Fruit fly (Drosophila melanogaster): ENCODE results near the gene TM9SF4.

TM9SF4 gene

DNA sequence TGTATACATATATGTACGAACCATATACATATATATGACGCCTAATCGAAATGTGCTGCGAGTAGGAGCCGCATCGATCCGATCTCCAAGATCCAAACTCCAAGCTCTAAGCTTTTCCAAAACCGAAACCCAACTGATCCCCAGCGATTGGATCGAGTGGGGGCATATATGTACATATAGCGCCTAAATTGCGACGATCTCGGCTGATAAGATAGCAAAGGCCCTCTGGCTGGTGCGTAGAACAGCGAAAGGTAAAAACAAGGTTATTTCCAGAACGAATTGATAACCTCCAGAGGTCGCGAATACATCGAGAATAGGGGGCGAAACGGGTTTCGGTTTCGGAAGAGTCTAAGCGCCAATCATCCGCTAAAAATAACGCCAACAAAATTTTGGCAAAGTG, 32.4 kb downstream of the TM9SF4 start:
- no peak for TF ChIP-seq net (GFP tag; optimal IDR thresholded peaks at IDR 0.05)
- TF ChIP-seq svp (GFP tag) = peak; percentile 83
- TF ChIP-seq CG11762 (GFP tag; optimal IDR thresholded peaks at IDR 0.05; ENCODE audit: insufficient read depth) = no peak
- TF ChIP-seq Hr4 (GFP tag; optimal IDR thresholded peaks at IDR 0.05) = no peak

DNA sequence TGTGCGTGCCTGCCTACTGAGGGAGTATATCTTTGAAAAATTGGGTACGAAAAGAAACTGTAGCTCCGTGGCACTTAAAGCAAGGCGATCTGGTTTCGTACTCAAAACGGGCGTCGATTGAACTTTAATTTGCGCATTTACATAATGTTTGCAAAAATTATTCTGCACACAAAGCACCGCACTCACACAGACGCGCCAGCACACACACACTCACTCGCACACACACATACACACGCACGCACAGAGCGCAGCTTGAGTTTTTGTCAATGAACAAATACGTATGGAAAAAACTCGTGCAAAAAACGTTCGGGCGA, 33.0 kb downstream of the TM9SF4 start:
- TF ChIP-seq eg (GFP tag; IDR thresholded peaks at IDR 0.05) (no peak), CG16779 (tag; optimal IDR thresholded peaks at IDR 0.05) (no peak), Ets21C (GFP tag; optimal IDR thresholded peaks at IDR 0.05) (no peak), CG32006 (GFP tag; optimal IDR thresholded peaks at IDR 0.05) (no peak), vri (GFP tag; optimal IDR thresholded peaks at IDR 0.05) (no peak), CG7368 (GFP tag; optimal IDR thresholded peaks at IDR 0.05) (no peak), CG31627 (GFP tag; optimal IDR thresholded peaks at IDR 0.05) (no peak), Ets96B (tag; optimal IDR thresholded peaks at IDR 0.05) (no peak)

DNA sequence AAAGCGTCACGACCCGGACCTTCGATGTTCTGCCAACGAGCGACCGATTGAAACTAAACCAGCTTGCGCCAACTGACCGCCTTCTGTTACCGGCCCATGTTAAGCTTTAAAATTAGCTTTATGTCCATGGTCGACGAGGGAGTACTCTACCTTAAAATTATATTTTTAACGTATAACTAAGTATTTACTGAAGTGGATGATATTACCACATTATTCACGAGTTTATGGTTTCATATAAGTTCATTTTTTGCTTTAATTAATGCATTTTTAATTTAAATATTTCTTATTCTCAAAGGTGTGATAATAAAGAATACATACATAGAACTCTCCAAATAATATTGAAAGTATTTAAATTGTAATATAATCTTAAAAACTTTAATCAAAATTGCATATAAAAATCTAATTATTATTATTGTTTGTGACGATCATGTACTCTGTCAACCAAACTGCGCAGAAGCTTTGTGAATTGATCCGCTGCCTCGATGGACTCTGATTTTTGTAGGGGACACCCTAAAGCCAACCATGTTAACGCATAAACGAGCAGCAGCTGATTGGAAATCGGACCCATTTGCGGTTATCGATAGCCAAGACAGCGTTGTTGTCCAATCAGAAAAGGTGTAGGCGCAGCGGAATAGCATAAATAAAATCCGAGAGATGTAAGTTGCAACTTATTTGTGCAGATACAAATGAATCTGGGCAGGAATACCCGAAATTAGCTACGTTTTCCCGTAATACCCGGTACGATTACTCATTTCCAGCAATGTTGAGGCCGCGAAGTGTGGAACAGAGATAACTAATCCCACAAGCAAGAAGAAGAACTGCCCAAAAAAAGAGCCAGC, 33.6 kb downstream of the TM9SF4 start, which contains the start of the genes CG9008 and p38b:
TSS of gene CG9008 (minus strand) at position 57 of the 839 bp plus-strand sequence.
TSS of gene p38b (plus strand) at position 581 of the 839 bp plus-strand sequence.
- TF ChIP-seq CG10631 (GFP tag; optimal IDR thresholded peaks at IDR 0.05) (peak; percentile 83), CG10669 (GFP tag; optimal IDR thresholded peaks at IDR 0.05) (peak; percentile 73), CG34406 (GFP tag; optimal IDR thresholded peaks at IDR 0.05) (peak; percentile 85), Blimp-1 (GFP tag; optimal IDR thresholded peaks at IDR 0.05) (peak; percentile 65), CG7368 (GFP tag; optimal IDR thresholded peaks at IDR 0.05) (peak; percentile 65), Sox14 (GFP tag; optimal IDR thresholded peaks at IDR 0.05) (peak; percentile 68), CG11762 (GFP tag; optimal IDR thresholded peaks at IDR 0.05; ENCODE audit: insufficient read depth) (peak; percentile 71), Smox (GFP tag; optimal IDR thresholded peaks at IDR 0.05) (no peak), fd85E (GFP tag; optimal IDR thresholded peaks at IDR 0.05) (peak; percentile 36), Sox102F (GFP tag; optimal IDR thresholded peaks at IDR 0.05) (no peak), Eip75B (GFP tag; optimal IDR thresholded peaks at IDR 0.05) (peak; percentile 68), Sox15 (GFP tag; optimal IDR thresholded peaks at IDR 0.05) (peak; percentile 76), lz (GFP tag; optimal IDR thresholded peaks at IDR 0.05) (peak; percentile 74), spab (GFP tag; optimal IDR thresholded peaks at IDR 0.05) (peak; percentile 86), CG4318 (GFP tag; optimal IDR thresholded peaks at IDR 0.05) (peak; percentile 84), CG3919 (GFP tag; optimal IDR thresholded peaks at IDR 0.05) (peak; percentile 71), CG16779 (tag; optimal IDR thresholded peaks at IDR 0.05) (peak; percentile 73), fkh (GFP tag; optimal IDR thresholded peaks at IDR 0.05) (peak; percentile 47), Eip78C (GFP tag) (peak; percentile 97), acj6 (GFP tag; optimal IDR thresholded peaks at IDR 0.05) (peak; percentile 83), CG8319 (GFP tag; optimal IDR thresholded peaks at IDR 0.05) (peak; percentile 67), CG9139 (GFP tag; optimal IDR thresholded peaks at IDR 0.05) (peak; percentile 58), vri (GFP tag; optimal IDR thresholded peaks at IDR 0.05) (peak; percentile 58), OdsH (GFP tag; optimal IDR thresholded peaks at IDR 0.05) (peak; percentile 80), achi (GFP tag; optimal IDR thresholded peaks at IDR 0.05) (peak; percentile 79), CG32006 (GFP tag; optimal IDR thresholded peaks at IDR 0.05) (peak; percentile 92), CG15336 (GFP tag; IDR thresholded peaks at IDR 0.05) (peak; percentile 61), pdm3 (GFP tag; optimal IDR thresholded peaks at IDR 0.05) (no peak), CG11294 (GFP tag; IDR thresholded peaks at IDR 0.05) (peak; percentile 10; the same call in 1 of the 2 replicates), Met (GFP tag; optimal IDR thresholded peaks at IDR 0.05) (peak; percentile 76), cyc (GFP tag; optimal IDR thresholded peaks at IDR 0.05) (peak; percentile 76), CG6854 (GFP tag; optimal IDR thresholded peaks at IDR 0.05) (peak; percentile 5), CG3032 (tag; optimal IDR thresholded peaks at IDR 0.05) (peak; percentile 86), Hr4 (GFP tag; optimal IDR thresholded peaks at IDR 0.05) (peak; percentile 71), eg (GFP tag; IDR thresholded peaks at IDR 0.05) (peak; percentile 69; the same call in 2 of the 3 replicates), svp (GFP tag) (peak; percentile 86), Lpt (GFP tag; optimal IDR thresholded peaks at IDR 0.05) (peak; percentile 61), dac (GFP tag; optimal IDR thresholded peaks at IDR 0.05) (peak; percentile 39), CG8119 (GFP tag; IDR thresholded peaks at IDR 0.05) (peak; percentile 65; the same call in 1 of the 3 replicates), net (GFP tag; optimal IDR thresholded peaks at IDR 0.05) (peak; percentile 76), CG31627 (GFP tag; optimal IDR thresholded peaks at IDR 0.05) (peak; percentile 60), Ets21C (GFP tag; optimal IDR thresholded peaks at IDR 0.05) (peak; percentile 36), salr (GFP tag; optimal IDR thresholded peaks at IDR 0.05) (peak; percentile 19 to 86), esn (GFP tag; optimal IDR thresholded peaks at IDR 0.05) (peak; percentile 89)

All from whole organism, prepupa.